Fruit fly (Drosophila melanogaster) whole organism, embryonic: ENCODE measurements around the gene awd.

Source experiments
- Antp ChIP-seq: fragments of 200-800 bp; sonication (Bioruptor generic); optimal IDR thresholded peaks from 3 replicates; lab custom pipeline; 2016; ENCODE audit warnings: missing biosample characterization, missing genetic modification characterization
- Asciz ChIP-seq: fragments of 200-800 bp; sonication (Bioruptor generic); optimal IDR thresholded peaks from 2 replicates; lab custom pipeline; 2017; ENCODE audit warnings: missing biosample characterization, mild to moderate bottlenecking, missing genetic modification characterization, missing genetic modification reagents
- CG12391 ChIP-seq: fragments of 200-800 bp; sonication (Bioruptor generic); optimal IDR thresholded peaks from 3 replicates; lab custom pipeline; 2018; ENCODE audit warnings: missing biosample characterization, mild to moderate bottlenecking, missing genetic modification characterization, moderate library complexity
- CG14667 ChIP-seq: fragments of 200-800 bp; sonication (Bioruptor generic); IDR thresholded peaks from 2 replicates; pipeline ENCODE4 v1.3.6; 2022; ENCODE audit warnings: missing biosample characterization, missing genetic modification characterization
- CG15479 ChIP-seq: fragments of 200-800 bp; sonication (Bioruptor generic); optimal IDR thresholded peaks from 3 replicates; lab custom pipeline; 2019; ENCODE audit warnings: missing biosample characterization, mild to moderate bottlenecking, missing genetic modification characterization, moderate library complexity
- CG15696 ChIP-seq: fragments of 200-800 bp; sonication (Bioruptor generic); optimal IDR thresholded peaks from 2 replicates; lab custom pipeline; 2019; ENCODE audit warnings: missing biosample characterization, mild to moderate bottlenecking, missing genetic modification characterization, moderate library complexity
- CG17385 ChIP-seq: fragments of 200-800 bp; sonication (Bioruptor generic); optimal IDR thresholded peaks from 3 replicates; lab custom pipeline; 2018; ENCODE audit warnings: missing biosample characterization, mild to moderate bottlenecking, missing genetic modification characterization
- CG18476 ChIP-seq: fragments of 200-800 bp; sonication (Bioruptor generic); optimal IDR thresholded peaks from 2 replicates; lab custom pipeline; 2016; ENCODE audit warnings: missing biosample characterization, mild to moderate bottlenecking, missing genetic modification characterization
- CG2889 ChIP-seq: fragments of 200-800 bp; sonication (Bioruptor generic); IDR thresholded peaks from 3 replicates; pipeline ENCODE4 v1.3.6; 2022; ENCODE audit warnings: missing biosample characterization, missing genetic modification characterization
- CG3281 ChIP-seq: fragments of 200-800 bp; sonication (Bioruptor generic); optimal IDR thresholded peaks from 3 replicates; lab custom pipeline; 2017; ENCODE audit warnings: missing biosample characterization, mild to moderate bottlenecking, missing genetic modification characterization
- CG33213 ChIP-seq: fragments of 200-800 bp; sonication (Bioruptor generic); optimal IDR thresholded peaks from 3 replicates; lab custom pipeline; 2016; ENCODE audit warnings: missing biosample characterization, missing genetic modification characterization
- CG3407 ChIP-seq: fragments of 200-800 bp; sonication (Bioruptor generic); optimal IDR thresholded peaks from 2 replicates; lab custom pipeline; 2018; ENCODE audit warnings: missing biosample characterization, mild to moderate bottlenecking, missing genetic modification characterization
- CG34224 ChIP-seq: fragments of 200-800 bp; sonication (Bioruptor generic); IDR thresholded peaks from 3 replicates; pipeline ENCODE4 v1.3.6; 2022; ENCODE audit warnings: missing biosample characterization, missing genetic modification characterization; ENCODE audit not compliant: partially characterized antibody
- CG5953 ChIP-seq: fragments of 200-800 bp; sonication (Bioruptor generic); IDR thresholded peaks from 2 replicates; pipeline ENCODE4 v1.3.6; 2022; ENCODE audit warnings: missing biosample characterization, missing genetic modification characterization
- CG6765 ChIP-seq: fragments of 200-800 bp; sonication (Bioruptor generic); optimal IDR thresholded peaks from 3 replicates; lab custom pipeline; 2017; ENCODE audit warnings: missing biosample characterization, mild to moderate bottlenecking, missing genetic modification characterization
- CG7357 ChIP-seq: fragments of 200-800 bp; sonication (Bioruptor generic); IDR thresholded peaks from 3 replicates; pipeline ENCODE4 v1.3.6; 2022; ENCODE audit warnings: missing biosample characterization, missing genetic modification characterization
- CG8281 ChIP-seq: fragments of 200-800 bp; sonication (Bioruptor generic); optimal IDR thresholded peaks from 2 replicates; lab custom pipeline; 2018; ENCODE audit warnings: missing biosample characterization, mild to moderate bottlenecking, missing genetic modification characterization, moderate library complexity
- CTCF ChIP-seq: fragments of 200-800 bp; sonication (Bioruptor generic); optimal IDR thresholded peaks from 2 replicates; lab custom pipeline; 2017; ENCODE audit warnings: missing biosample characterization, mild to moderate bottlenecking, missing genetic modification characterization, moderate library complexity
- CrebB ChIP-seq: fragments of 200-800 bp; sonication (Bioruptor generic); optimal IDR thresholded peaks from 3 replicates; lab custom pipeline; 2018; ENCODE audit warnings: missing biosample characterization, mild to moderate bottlenecking, missing genetic modification characterization
- H15 ChIP-seq: fragments of 200-800 bp; sonication (Bioruptor generic); IDR thresholded peaks from 3 replicates; pipeline ENCODE4 v1.3.6; 2022; ENCODE audit warnings: missing biosample characterization, missing genetic modification characterization
- Hr51 ChIP-seq, 2 experiments: fragments of 200-800 bp; sonication (Bioruptor generic); optimal IDR thresholded peaks; 2 replicates in 1 of 2; 3 replicates in 1 of 2; lab custom pipeline; 2016 to 2018; ENCODE audit warnings: missing biosample characterization in 2 of 2, missing genetic modification characterization in 2 of 2, mild to moderate bottlenecking in 1 of 2, moderate library complexity in 1 of 2
- Oli ChIP-seq: fragments of 200-800 bp; sonication (Bioruptor generic); optimal IDR thresholded peaks from 2 replicates; lab custom pipeline; 2018; ENCODE audit warnings: missing biosample characterization, mild to moderate bottlenecking, missing genetic modification characterization, moderate library complexity
- Sry-β ChIP-seq: fragments of 200-800 bp; sonication (Bioruptor generic); optimal IDR thresholded peaks from 2 replicates; lab custom pipeline; 2018; ENCODE audit warnings: missing biosample characterization, mild to moderate bottlenecking, missing genetic modification characterization, moderate library complexity
- Trl ChIP-seq, 3 experiments: fragments of >200 bp in 2 of 3; fragments of 200-800 bp in 1 of 3; sonication (Bioruptor generic) in 1 of 3; optimal IDR thresholded peaks; 2 replicates in 1 of 3; 3 replicates in 2 of 3; lab custom pipeline; 2016 to 2017; ENCODE audit warnings: missing biosample characterization in 1 of 3, missing genetic modification characterization in 1 of 3
- abd-A ChIP-seq: fragments of 200-800 bp; sonication (Bioruptor generic); optimal IDR thresholded peaks from 3 replicates; lab custom pipeline; 2019; ENCODE audit warnings: missing biosample characterization, mild to moderate bottlenecking, missing genetic modification characterization, moderate library complexity
- aop ChIP-seq: fragments of 200-800 bp; sonication (Bioruptor generic); IDR thresholded peaks from 2 replicates; pipeline ENCODE4 v1.3.6; 2022; ENCODE audit warnings: missing biosample characterization, missing genetic modification characterization
- ash1 ChIP-seq: fragments of 200-800 bp; sonication (Bioruptor generic); optimal IDR thresholded peaks from 2 replicates; lab custom pipeline; 2018; ENCODE audit warnings: missing biosample characterization, mild to moderate bottlenecking, missing genetic modification characterization
- ato ChIP-seq: fragments of 200-800 bp; sonication (Bioruptor generic); IDR thresholded peaks from 2 replicates; pipeline ENCODE4 v1.3.6; 2022; ENCODE audit warnings: missing biosample characterization, missing genetic modification characterization; ENCODE audit not compliant: partially characterized antibody
- cad ChIP-seq: fragments of >200 bp; optimal IDR thresholded peaks from 2 replicates; lab custom pipeline; 2017; ENCODE audit warnings: missing biosample characterization, missing genetic modification characterization
- chm ChIP-seq: fragments of 200-800 bp; sonication (Bioruptor generic); IDR thresholded peaks from 2 replicates; pipeline ENCODE4 v1.3.6; 2022; ENCODE audit warnings: missing biosample characterization, missing genetic modification characterization
- corto ChIP-seq: fragments of 200-800 bp; sonication (Bioruptor generic); optimal IDR thresholded peaks from 2 replicates; lab custom pipeline; 2016; ENCODE audit warnings: missing biosample characterization, mild to moderate bottlenecking, missing genetic modification characterization, moderate library complexity
- dysf ChIP-seq: fragments of 200-800 bp; sonication (Bioruptor generic); IDR thresholded peaks from 3 replicates; pipeline ENCODE4 v1.3.6; 2022; ENCODE audit warnings: missing biosample characterization, missing genetic modification characterization
- exex ChIP-seq: fragments of 200-800 bp; sonication (Bioruptor generic); optimal IDR thresholded peaks from 4 replicates; lab custom pipeline; 2018; ENCODE audit warnings: missing biosample characterization, mild to moderate bottlenecking, missing genetic modification characterization, moderate library complexity
- fd102C ChIP-seq: fragments of 200-800 bp; sonication (Bioruptor generic); optimal IDR thresholded peaks from 2 replicates; lab custom pipeline; 2018; ENCODE audit warnings: missing biosample characterization, mild to moderate bottlenecking, missing genetic modification characterization, moderate library complexity
- gem ChIP-seq: fragments of 200-800 bp; sonication (Bioruptor generic); optimal IDR thresholded peaks from 2 replicates; lab custom pipeline; 2019; ENCODE audit warnings: missing biosample characterization, mild to moderate bottlenecking, missing genetic modification characterization, moderate library complexity
- gfzf ChIP-seq: fragments of 200-800 bp; sonication (Bioruptor generic); optimal IDR thresholded peaks from 2 replicates; lab custom pipeline; 2016; ENCODE audit warnings: missing biosample characterization, mild to moderate bottlenecking, missing genetic modification characterization, moderate library complexity
- gt ChIP-seq: fragments of 200-800 bp; sonication (Bioruptor generic); IDR thresholded peaks from 2 replicates; pipeline ENCODE4 v1.3.6; 2022; ENCODE audit warnings: missing biosample characterization, missing genetic modification characterization
- jing ChIP-seq: fragments of 200-800 bp; sonication (Bioruptor generic); optimal IDR thresholded peaks from 2 replicates; lab custom pipeline; 2018; ENCODE audit warnings: missing biosample characterization, mild to moderate bottlenecking, missing genetic modification characterization
- knrl ChIP-seq: fragments of 200-800 bp; sonication (Bioruptor generic); IDR thresholded peaks from 3 replicates; pipeline ENCODE4 v1.3.6; 2022; ENCODE audit warnings: missing biosample characterization, missing genetic modification characterization; ENCODE audit not compliant: partially characterized antibody
- sd ChIP-seq: fragments of 200-800 bp; sonication (Bioruptor generic); optimal IDR thresholded peaks from 3 replicates; lab custom pipeline; 2018; ENCODE audit warnings: missing biosample characterization, mild to moderate bottlenecking, missing genetic modification characterization, moderate library complexity
- sens ChIP-seq: fragments of 200-800 bp; sonication (Bioruptor generic); peaks from one replicate; lab custom pipeline; 2016; ENCODE audit warnings: missing biosample characterization, missing genetic modification characterization
- sim ChIP-seq: fragments of 200-800 bp; sonication (Bioruptor generic); IDR thresholded peaks from 2 replicates; pipeline ENCODE4 v1.3.6; 2022; ENCODE audit warnings: missing biosample characterization, missing genetic modification characterization
- sr ChIP-seq: fragments of 200-800 bp; sonication (Bioruptor generic); IDR thresholded peaks from 3 replicates; pipeline ENCODE4 v1.3.6; 2022; ENCODE audit warnings: missing biosample characterization, missing genetic modification characterization
- ssp ChIP-seq: fragments of 200-800 bp; sonication (Bioruptor generic); IDR thresholded peaks from 2 replicates; pipeline ENCODE4 v1.3.6; 2022; ENCODE audit warnings: missing biosample characterization, missing genetic modification characterization
- tgo ChIP-seq: fragments of 200-800 bp; sonication (Bioruptor generic); IDR thresholded peaks from 3 replicates; pipeline ENCODE4 v1.3.6; 2022; ENCODE audit warnings: missing biosample characterization, missing genetic modification characterization
- tna ChIP-seq: fragments of 200-800 bp; sonication (Bioruptor generic); IDR thresholded peaks from 2 replicates; pipeline ENCODE4 v1.3.6; 2022; ENCODE audit warnings: missing biosample characterization, missing genetic modification characterization; ENCODE audit not compliant: partially characterized antibody
- tup ChIP-seq: fragments of 200-800 bp; sonication (Bioruptor generic); optimal IDR thresholded peaks from 2 replicates; lab custom pipeline; 2016; ENCODE audit warnings: missing biosample characterization, mild to moderate bottlenecking, missing genetic modification characterization, moderate library complexity
- unpg ChIP-seq: fragments of 200-800 bp; sonication (Bioruptor generic); optimal IDR thresholded peaks from 3 replicates; lab custom pipeline; 2018; ENCODE audit warnings: missing biosample characterization, mild to moderate bottlenecking, missing genetic modification characterization, moderate library complexity

Gene awd

dm6 chr3R:31711270-31712029, 34.4 kb downstream of the awd start (continued):
- TF ChIP-seq sd (tag; lab: Kevin White, UChicago) (peak; percentile 7), knrl (GFP tag; lab: Robert Waterston, UW) (0 out of 3 replicates have a peak, but pooled peaks have one; percentile 11), CG18476 (no peak), corto (GFP tag; lab: Kevin White, UChicago) (no peak)
- TF ChIP-seq, all 482 proteins: peak for 12

- no peak for TF ChIP-seq gt
- TF ChIP-seq CG7357 (GFP tag; lab: Robert Waterston, UW): no peak
- TF ChIP-seq exex (tag; lab: Kevin White, UChicago): no peak
- no peak for TF ChIP-seq CrebB (tag; lab: Kevin White, UChicago)
- no peak for TF ChIP-seq aop (GFP tag; lab: Robert Waterston, UW)
- TF ChIP-seq Asciz (GFP tag; lab: Kevin White, UChicago): no peak
- peak; percentile 10 for TF ChIP-seq gem (tag; lab: Kevin White, UChicago)
- peak; percentile 16 for TF ChIP-seq Oli (tag; lab: Kevin White, UChicago)
- TF ChIP-seq Hr51 (GFP tag; optimal IDR thresholded peaks at IDR 0.05; lab: Kevin White, UChicago): peak in 1 of 2 experiments; percentile 23
- TF ChIP-seq ssp (GFP tag; lab: Robert Waterston, UW): no peak
- TF ChIP-seq sim (GFP tag; lab: Robert Waterston, UW): no peak
- no peak for TF ChIP-seq abd-A (tag; lab: Kevin White, UChicago)
- no peak for TF ChIP-seq CG34224
- no peak for TF ChIP-seq CG8281 (tag; lab: Kevin White, UChicago)
- TF ChIP-seq fd102C (GFP tag; lab: Kevin White, UChicago): no peak
- TF ChIP-seq ato (GFP tag; lab: Robert Waterston, UW): no peak
- TF ChIP-seq Antp (GFP tag; lab: Kevin White, UChicago): no peak
- no peak for TF ChIP-seq tna (GFP tag; lab: Robert Waterston, UW)
- no peak for TF ChIP-seq tup (GFP tag; lab: Kevin White, UChicago)
- no peak for TF ChIP-seq CG3281 (GFP tag; lab: Kevin White, UChicago)
- no peak for TF ChIP-seq Trl (optimal IDR thresholded peaks at IDR 0.05; lab: Kevin White, UChicago)
- no peak for TF ChIP-seq Trl (GFP tag; optimal IDR thresholded peaks at IDR 0.05; lab: Kevin White, UChicago)
- TF ChIP-seq CG15479 (GFP tag; lab: Kevin White, UChicago): no peak
- TF ChIP-seq CTCF (GFP tag; lab: Kevin White, UChicago): no peak
- TF ChIP-seq sr: peak; percentile 69; the same call in 1 of the 3 replicates
- TF ChIP-seq chm (GFP tag; lab: Robert Waterston, UW): no peak
- TF ChIP-seq jing (GFP tag; lab: Kevin White, UChicago): no peak
- no peak for TF ChIP-seq CG3407
- TF ChIP-seq ash1 (GFP tag; lab: Kevin White, UChicago): no peak
- TF ChIP-seq CG14667 (GFP tag; lab: Robert Waterston, UW): no peak
- TF ChIP-seq CG6765 (GFP tag; lab: Kevin White, UChicago): no peak
- TF ChIP-seq CG15696 (tag; lab: Kevin White, UChicago): no peak
- TF ChIP-seq unpg: no peak
- no peak for TF ChIP-seq H15 (GFP tag; lab: Robert Waterston, UW)
- TF ChIP-seq tgo (GFP tag; lab: Robert Waterston, UW): no peak; the same call in 2 of the 3 replicates
- TF ChIP-seq dysf (GFP tag; lab: Robert Waterston, UW): no peak
- TF ChIP-seq sens: peak; percentile 63
- TF ChIP-seq cad: no peak
- no peak for TF ChIP-seq CG33213 (GFP tag; lab: Kevin White, UChicago)
- TF ChIP-seq CG12391: no peak
- TF ChIP-seq CG17385 (GFP tag; lab: Kevin White, UChicago): no peak
- no peak for TF ChIP-seq Sry-β
- TF ChIP-seq gfzf (GFP tag; lab: Kevin White, UChicago): no peak
- no peak for TF ChIP-seq CG2889
- no peak for TF ChIP-seq CG5953 (GFP tag; lab: Robert Waterston, UW)
Measured at dm6 chr3R:31709769-31710168, 36.1 kb downstream of the awd start.
